Worm (Caenorhabditis elegans): ENCODE measurements around the gene Y51A2D.18.

DNA sequence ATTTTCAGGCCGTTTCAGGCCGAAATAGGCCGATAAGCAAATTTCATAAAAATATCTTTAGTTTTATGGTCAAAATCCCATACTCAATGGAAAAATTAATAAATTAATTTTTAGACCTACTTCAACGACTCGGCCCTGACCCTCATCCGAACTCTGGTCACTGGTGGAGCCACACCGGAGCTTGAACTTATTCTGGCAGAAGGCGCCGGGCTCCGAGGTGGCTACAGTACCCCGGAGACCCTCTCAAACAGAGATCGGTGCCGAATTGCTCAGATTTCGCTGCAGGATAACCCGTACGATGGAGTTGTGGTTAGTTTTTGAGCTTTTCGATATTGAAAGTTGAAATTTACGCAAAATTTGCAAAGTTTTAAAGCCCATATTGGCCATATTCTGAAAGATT is 19.7 kb upstream of the Y51A2D.18 start:
- no peak for TF ChIP-seq eyg-1 (tag; optimal IDR thresholded peaks at IDR 0.05)
- TF ChIP-seq nhr-11 (tag; optimal IDR thresholded peaks at IDR 0.05) = no peak
- TF ChIP-seq ets-4 (tag; optimal IDR thresholded peaks at IDR 0.05) = no peak
- TF ChIP-seq gmeb-2 (tag; optimal IDR thresholded peaks at IDR 0.05) = no peak
- no peak for TF ChIP-seq ama-1 (optimal IDR thresholded peaks at IDR 0.05)
- TF ChIP-seq pqm-1 (tag; optimal IDR thresholded peaks at IDR 0.05) = no peak
- TF ChIP-seq sox-2 (GFP tag; IDR thresholded peaks at IDR 0.05) = no peak
- TF ChIP-seq ceh-9 (tag; optimal IDR thresholded peaks at IDR 0.05) = no peak
- TF ChIP-seq elt-4 (tag; optimal IDR thresholded peaks at IDR 0.05) = no peak
- no peak for TF ChIP-seq sox-4 (tag; optimal IDR thresholded peaks at IDR 0.05)
- no peak for TF ChIP-seq ceh-24 (tag; optimal IDR thresholded peaks at IDR 0.05)
- TF ChIP-seq unc-3 (GFP tag; conservative IDR thresholded peaks at IDR 0.05) = no peak
- no peak for TF ChIP-seq unc-3 (tag; optimal IDR thresholded peaks at IDR 0.05)
